Fruit fly (Drosophila melanogaster): ENCODE results near the gene CG13998.

The CG13998 gene

dm6 chr2L:5982334-5982987 lies 25.8 kb upstream of the CG13998 start (continued):
- no peak for TF ChIP-seq sna (GFP tag; IDR thresholded peaks at IDR 0.05; ENCODE audit: partially characterized antibody)
- TF ChIP-seq inv (GFP tag; IDR thresholded peaks at IDR 0.05; ENCODE audit: partially characterized antibody): no peak
- no peak for TF ChIP-seq Max (GFP tag; optimal IDR thresholded peaks at IDR 0.05)
- TF ChIP-seq CG9932 (GFP tag; IDR thresholded peaks at IDR 0.05): no peak
- TF ChIP-seq Nf-YB (GFP tag; optimal IDR thresholded peaks at IDR 0.05): peak; percentile 50
- peak; percentile 93 for TF ChIP-seq CG5180 (GFP tag; optimal IDR thresholded peaks at IDR 0.05)
- no peak for TF ChIP-seq CG15011 (GFP tag; optimal IDR thresholded peaks at IDR 0.05)
- peak; percentile 96 for TF ChIP-seq CG1832 (GFP tag; optimal IDR thresholded peaks at IDR 0.05)
- TF ChIP-seq Side (GFP tag; optimal IDR thresholded peaks at IDR 0.05): peak; percentile 33
- peak; percentile 52 for TF ChIP-seq CG12659 (GFP tag; optimal IDR thresholded peaks at IDR 0.05)
- TF ChIP-seq da (GFP tag; optimal IDR thresholded peaks at IDR 0.05): no peak
- no peak for TF ChIP-seq Poxn (GFP tag; IDR thresholded peaks at IDR 0.05)
- peak; percentile 45 for TF ChIP-seq jumu (GFP tag; optimal IDR thresholded peaks at IDR 0.05)
- TF ChIP-seq sens-2 (GFP tag; IDR thresholded peaks at IDR 0.05): no peak
- TF ChIP-seq CG7963 (GFP tag; IDR thresholded peaks at IDR 0.05; ENCODE audit: partially characterized antibody): no peak
- no peak for TF ChIP-seq vnd (GFP tag; IDR thresholded peaks at IDR 0.05; ENCODE audit: partially characterized antibody)
- no peak for TF ChIP-seq ind (GFP tag; optimal IDR thresholded peaks at IDR 0.05)
- peak; percentile 44 for TF ChIP-seq scrt (GFP tag; optimal IDR thresholded peaks at IDR 0.05)
- TF ChIP-seq CG4404 (GFP tag; IDR thresholded peaks at IDR 0.05): no peak
- peak; percentile 36 for TF ChIP-seq grn (GFP tag; optimal IDR thresholded peaks at IDR 0.05)
- TF ChIP-seq CG14050 (GFP tag; IDR thresholded peaks at IDR 0.05): no peak
- TF ChIP-seq hb (GFP tag; IDR thresholded peaks at IDR 0.05; ENCODE audit: partially characterized antibody): no peak
- peak; percentile 35 for TF ChIP-seq CTCF (GFP tag; optimal IDR thresholded peaks at IDR 0.05)
- TF ChIP-seq fu2 (GFP tag; optimal IDR thresholded peaks at IDR 0.05): peak; percentile 26
- TF ChIP-seq CG4360 (GFP tag; IDR thresholded peaks at IDR 0.05): no peak
- no peak for TF ChIP-seq CkIIα-i1 (GFP tag; IDR thresholded peaks at IDR 0.05)
- peak; percentile 44 for TF ChIP-seq nerfin-1 (tag; optimal IDR thresholded peaks at IDR 0.05)
- TF ChIP-seq zfh2 (GFP tag; optimal IDR thresholded peaks at IDR 0.05): peak; percentile 24
- TF ChIP-seq Camta (GFP tag; optimal IDR thresholded peaks at IDR 0.05): peak; percentile 28
- no peak for TF ChIP-seq Blimp-1 (GFP tag; optimal IDR thresholded peaks at IDR 0.05)
- TF ChIP-seq CG7372 (GFP tag; IDR thresholded peaks at IDR 0.05): no peak
- peak; percentile 8 for TF ChIP-seq sd (tag; optimal IDR thresholded peaks at IDR 0.05)
- TF ChIP-seq Nf-YC (tag; optimal IDR thresholded peaks at IDR 0.05): peak; percentile 89
- TF ChIP-seq CG13624 (GFP tag; optimal IDR thresholded peaks at IDR 0.05): peak; percentile 53
- peak; percentile 13 for TF ChIP-seq CG9609 (GFP tag; optimal IDR thresholded peaks at IDR 0.05)
- no peak for TF ChIP-seq hth (optimal IDR thresholded peaks at IDR 0.05)
- peak; percentile 30 for TF ChIP-seq NfI (GFP tag; optimal IDR thresholded peaks at IDR 0.05)
- TF ChIP-seq CG13424 (tag; optimal IDR thresholded peaks at IDR 0.05): peak; percentile 31
- peak; percentile 35 for TF ChIP-seq BEAF-32 (GFP tag; optimal IDR thresholded peaks at IDR 0.05)
- no peak for TF ChIP-seq crc (GFP tag; optimal IDR thresholded peaks at IDR 0.05)
- peak; percentile 51 for TF ChIP-seq CG12155 (GFP tag; optimal IDR thresholded peaks at IDR 0.05)
- peak; percentile 51 for TF ChIP-seq stwl (tag; optimal IDR thresholded peaks at IDR 0.05)
- TF ChIP-seq HmgZ (tag; optimal IDR thresholded peaks at IDR 0.05): peak; percentile 78
- no peak for TF ChIP-seq CG5245 (GFP tag; optimal IDR thresholded peaks at IDR 0.05)
- TF ChIP-seq Hey (tag; optimal IDR thresholded peaks at IDR 0.05): peak; percentile 15
- TF ChIP-seq CG4424 (GFP tag; optimal IDR thresholded peaks at IDR 0.05): peak; percentile 100
- no peak for TF ChIP-seq Stat92E (GFP tag; optimal IDR thresholded peaks at IDR 0.05)
- peak; percentile 33 for TF ChIP-seq NK7.1 (GFP tag; optimal IDR thresholded peaks at IDR 0.05)
- TF ChIP-seq CG17385 (GFP tag; optimal IDR thresholded peaks at IDR 0.05): peak; percentile 4
- TF ChIP-seq tup (GFP tag; optimal IDR thresholded peaks at IDR 0.05): no peak

Measured in whole organism, embryonic.